Worm (Caenorhabditis elegans) whole organism, young adult: Measurements from ENCODE around the gene pas-6.

ENCODE experiments used
- B0019.2 ChIP-seq: fragments of 200-800 bp; sonication (Bioruptor generic); conservative IDR thresholded peaks from 2 replicates; pipeline ENCODE4 v1.3.6; 2022; ENCODE audit warnings: missing genetic modification reagents, missing genetic modification characterization, missing compliant biosample characterization
- B0035.1 ChIP-seq: sonication (generic microtip); optimal IDR thresholded peaks from 2 replicates; lab custom pipeline; 2016; ENCODE audit warnings: missing genetic modification characterization, mild to moderate bottlenecking, missing compliant biosample characterization, missing genotype, missing genetic modification reagents
- D2030.7 ChIP-seq: fragments of 200-800 bp; sonication (Bioruptor generic); IDR thresholded peaks from 2 replicates; pipeline ENCODE4 v1.3.6; 2022; ENCODE audit warnings: missing genetic modification reagents, missing genetic modification characterization, missing compliant biosample characterization
- F22D6.2 ChIP-seq: sonication (generic microtip); optimal IDR thresholded peaks from 2 replicates; lab custom pipeline; 2016; ENCODE audit warnings: mild to moderate bottlenecking, missing genetic modification characterization, missing compliant biosample characterization
- F55B11.4 ChIP-seq: sonication (generic microtip); optimal IDR thresholded peaks from 2 replicates; lab custom pipeline; 2016; ENCODE audit warnings: missing compliant biosample characterization, missing genetic modification characterization, borderline replicate concordance; ENCODE audit not compliant: insufficient read depth
- K11D2.4 ChIP-seq: fragments of 200-800 bp; sonication (Bioruptor generic); IDR thresholded peaks from 2 replicates; pipeline ENCODE4 v1.3.6; 2022; ENCODE audit warnings: missing genetic modification reagents, missing genetic modification characterization, missing compliant biosample characterization
- Y79H2A.3 ChIP-seq: fragments of 200-800 bp; sonication (Bioruptor generic); conservative IDR thresholded peaks from 2 replicates; pipeline ENCODE4 v1.3.6; 2022; ENCODE audit warnings: missing genetic modification reagents, missing genetic modification characterization, missing compliant biosample characterization
- ZK185.1 ChIP-seq: sonication (generic microtip); optimal IDR thresholded peaks from 2 replicates; lab custom pipeline; 2016; ENCODE audit warnings: mild to moderate bottlenecking, missing genetic modification characterization, missing compliant biosample characterization; ENCODE audit not compliant: poor library complexity, severe bottlenecking
- akir-1 ChIP-seq: fragments of 200-800 bp; sonication (Bioruptor generic); optimal IDR thresholded peaks from 2 replicates; lab custom pipeline; 2018; ENCODE audit warnings: mild to moderate bottlenecking, missing genetic modification characterization, moderate library complexity, missing compliant biosample characterization
- ama-1 ChIP-seq, 3 experiments: fragments of 150-350 bp in 1 of 3; sonication (generic microtip) in 2 of 3; optimal IDR thresholded peaks; 2 replicates each; lab custom pipeline; 2014 to 2018; ENCODE audit warnings: missing biosample characterization in 2 of 3, missing genetic modification characterization in 2 of 3, missing genetic modification reagents in 2 of 3
- aptf-2 ChIP-seq: fragments of 200-800 bp; sonication (Bioruptor generic); conservative IDR thresholded peaks from 2 replicates; pipeline ENCODE4 v1.3.6; 2022; ENCODE audit warnings: missing genetic modification reagents, missing genetic modification characterization, missing compliant biosample characterization
- bed-1 ChIP-seq: fragments of 200-800 bp; sonication (Bioruptor generic); IDR thresholded peaks from 2 replicates; pipeline ENCODE4 v1.3.6; 2022; ENCODE audit warnings: missing genetic modification reagents, missing genetic modification characterization, missing compliant biosample characterization
- bed-2 ChIP-seq: fragments of 200-800 bp; sonication (Bioruptor generic); IDR thresholded peaks from 2 replicates; pipeline ENCODE4 v1.3.6; 2022; ENCODE audit warnings: missing genetic modification reagents, missing genetic modification characterization, missing compliant biosample characterization
- cebp-1 ChIP-seq, 2 experiments: fragments of 200-800 bp in 1 of 2; sonication (Bioruptor generic) in 1 of 2; sonication (generic microtip) in 1 of 2; IDR thresholded peaks in 1 of 2; optimal IDR thresholded peaks in 1 of 2; 2 replicates each; pipeline versions ENCODE4 v1.3.6 to Lab custom; 2017 to 2022; ENCODE audit warnings: missing compliant biosample characterization in 2 of 2, missing genetic modification characterization in 2 of 2, mild to moderate bottlenecking in 1 of 2, missing genetic modification reagents in 1 of 2, moderate library complexity in 1 of 2
- ceh-58 ChIP-seq: fragments of 200-800 bp; sonication (Bioruptor generic); IDR thresholded peaks from 2 replicates; pipeline ENCODE4 v1.3.6; 2022; ENCODE audit warnings: missing genetic modification characterization, missing compliant biosample characterization
- ceh-91 ChIP-seq: fragments of 200-800 bp; sonication (Bioruptor generic); IDR thresholded peaks from 2 replicates; pipeline ENCODE4 v1.3.6; 2022; ENCODE audit warnings: missing genetic modification reagents, missing genetic modification characterization, missing compliant biosample characterization
- chd-7 ChIP-seq: sonication (generic microtip); optimal IDR thresholded peaks from 2 replicates; lab custom pipeline; 2016; ENCODE audit warnings: mild to moderate bottlenecking, missing genetic modification characterization, moderate library complexity, missing compliant biosample characterization
- efl-1 ChIP-seq: fragments of 150-350 bp; optimal IDR thresholded peaks from 2 replicates; lab custom pipeline; 2014; ENCODE audit warnings: missing biosample characterization, missing genetic modification reagents, missing genetic modification characterization
- egl-44 ChIP-seq: fragments of 200-800 bp; sonication (Bioruptor generic); IDR thresholded peaks from 2 replicates; pipeline ENCODE4 v1.3.6; 2022; ENCODE audit warnings: missing genetic modification reagents, missing genetic modification characterization, missing compliant biosample characterization
- ekl-4 ChIP-seq: fragments of 200-800 bp; sonication (Bioruptor generic); IDR thresholded peaks from 2 replicates; pipeline ENCODE4 v1.3.6; 2022; ENCODE audit warnings: missing genetic modification reagents, missing genetic modification characterization, missing compliant biosample characterization
- hmg-1.2 ChIP-seq: fragments of 200-800 bp; sonication (Bioruptor generic); IDR thresholded peaks from 2 replicates; pipeline ENCODE4 v1.3.6; 2022; ENCODE audit warnings: missing genetic modification reagents, missing genetic modification characterization, missing compliant biosample characterization
- hmg-20 ChIP-seq: fragments of 200-800 bp; sonication (Bioruptor generic); IDR thresholded peaks from 2 replicates; pipeline ENCODE4 v1.3.6; 2022; ENCODE audit warnings: missing genetic modification reagents, missing genetic modification characterization, missing compliant biosample characterization
- lag-1 ChIP-seq: fragments of 200-800 bp; sonication (Bioruptor generic); IDR thresholded peaks from 2 replicates; pipeline ENCODE4 v1.3.6; 2022; ENCODE audit warnings: missing genetic modification reagents, missing genetic modification characterization, missing compliant biosample characterization
- lin-40 ChIP-seq: sonication (generic microtip); optimal IDR thresholded peaks from 2 replicates; lab custom pipeline; 2016; ENCODE audit warnings: missing genetic modification characterization, mild to moderate bottlenecking, missing compliant biosample characterization, missing genotype, missing genetic modification reagents
- lin-54 ChIP-seq: fragments of 200-800 bp; sonication (Bioruptor generic); optimal IDR thresholded peaks from 2 replicates; lab custom pipeline; 2018; ENCODE audit warnings: mild to moderate bottlenecking, missing genetic modification characterization, missing compliant biosample characterization
- lir-1 ChIP-seq: fragments of 200-800 bp; sonication (Bioruptor generic); conservative IDR thresholded peaks from 2 replicates; pipeline ENCODE4 v1.3.6; 2022; ENCODE audit warnings: missing genetic modification reagents, missing genetic modification characterization, missing compliant biosample characterization
- lsl-1 ChIP-seq: fragments of 200-800 bp; sonication (Bioruptor generic); optimal IDR thresholded peaks from 2 replicates; lab custom pipeline; 2018; ENCODE audit warnings: mild to moderate bottlenecking, missing genetic modification characterization, moderate library complexity, missing compliant biosample characterization
- madf-10 ChIP-seq: sonication (generic microtip); optimal IDR thresholded peaks from 2 replicates; lab custom pipeline; 2016; ENCODE audit warnings: mild to moderate bottlenecking, missing genetic modification characterization, missing compliant biosample characterization
- madf-3 ChIP-seq: fragments of 200-800 bp; sonication (Bioruptor generic); IDR thresholded peaks from 2 replicates; pipeline ENCODE4 v1.3.6; 2022; ENCODE audit warnings: missing genetic modification reagents, missing genetic modification characterization, missing compliant biosample characterization
- madf-6 ChIP-seq: fragments of 200-800 bp; sonication (Bioruptor generic); IDR thresholded peaks from 2 replicates; pipeline ENCODE4 v1.3.6; 2022; ENCODE audit warnings: missing genetic modification reagents, missing genetic modification characterization, missing compliant biosample characterization
- mcd-1 ChIP-seq: fragments of 200-800 bp; sonication (Bioruptor generic); IDR thresholded peaks from 2 replicates; pipeline ENCODE4 v1.3.6; 2022; ENCODE audit warnings: missing genetic modification reagents, missing genetic modification characterization, missing compliant biosample characterization
- mel-28 ChIP-seq: sonication (generic microtip); optimal IDR thresholded peaks from 2 replicates; lab custom pipeline; 2016; ENCODE audit warnings: borderline replicate concordance, mild to moderate bottlenecking, missing genetic modification characterization, missing compliant biosample characterization
- mxl-1 ChIP-seq: sonication (generic microtip); optimal IDR thresholded peaks from 2 replicates; lab custom pipeline; 2016; ENCODE audit warnings: missing genetic modification characterization, missing compliant biosample characterization
- nfya-1 ChIP-seq: sonication (generic microtip); optimal IDR thresholded peaks from 2 replicates; lab custom pipeline; 2017; ENCODE audit warnings: antibody characterized with exemption, missing compliant biosample characterization, missing genetic modification characterization, borderline replicate concordance; ENCODE audit not compliant: insufficient read depth
- nhr-120 ChIP-seq: fragments of 200-800 bp; sonication (Bioruptor generic); IDR thresholded peaks from 2 replicates; pipeline ENCODE4 v1.3.6; 2022; ENCODE audit warnings: missing genetic modification characterization, missing compliant biosample characterization
- nhr-179 ChIP-seq: sonication (generic microtip); optimal IDR thresholded peaks from 2 replicates; lab custom pipeline; 2016; ENCODE audit warnings: mild to moderate bottlenecking, missing genetic modification characterization, missing compliant biosample characterization
- pbrm-1 ChIP-seq: fragments of 200-800 bp; sonication (Bioruptor generic); IDR thresholded peaks from 2 replicates; pipeline ENCODE4 v1.3.6; 2022; ENCODE audit warnings: missing genetic modification reagents, missing genetic modification characterization, missing compliant biosample characterization
- pha-4 ChIP-seq: fragments of 150-350 bp; sonication (generic microtip); optimal IDR thresholded peaks from 2 replicates; lab custom pipeline; 2014; ENCODE audit warnings: missing biosample characterization, missing genetic modification reagents, missing genetic modification characterization
- rcor-1 ChIP-seq: fragments of 200-800 bp; sonication (Bioruptor generic); IDR thresholded peaks from 2 replicates; pipeline ENCODE4 v1.3.6; 2022; ENCODE audit warnings: missing genetic modification reagents, missing genetic modification characterization, missing compliant biosample characterization
- sdz-38 ChIP-seq: sonication (generic microtip); optimal IDR thresholded peaks from 2 replicates; lab custom pipeline; 2016; ENCODE audit warnings: missing genotype, missing genetic modification characterization, missing compliant biosample characterization
- snpc-1.3 ChIP-seq: sonication (generic microtip); optimal IDR thresholded peaks from 2 replicates; lab custom pipeline; 2017; ENCODE audit warnings: missing genetic modification characterization, mild to moderate bottlenecking, missing compliant biosample characterization, antibody characterized with exemption, moderate library complexity, missing genotype, missing genetic modification reagents; ENCODE audit not compliant: insufficient read depth
- snpc-4 ChIP-seq, 5 experiments: fragments of 150-350 bp in 1 of 5; sonication (generic microtip) in 4 of 5; optimal IDR thresholded peaks; 2 replicates each; lab custom pipeline; 2014 to 2018; ENCODE audit warnings: missing genetic modification characterization in 5 of 5, missing biosample characterization in 3 of 5, antibody characterized with exemption in 2 of 5, mild to moderate bottlenecking in 2 of 5, missing compliant biosample characterization in 2 of 5, missing genotype in 2 of 5, moderate library complexity in 2 of 5, missing genetic modification reagents in 1 of 5
- unc-130 ChIP-seq: sonication (generic microtip); optimal IDR thresholded peaks from 2 replicates; lab custom pipeline; 2016; ENCODE audit warnings: missing genetic modification reagents, missing genetic modification characterization, missing compliant biosample characterization
- zim-3 ChIP-seq: sonication (generic microtip); optimal IDR thresholded peaks from 2 replicates; lab custom pipeline; 2017; ENCODE audit warnings: mild to moderate bottlenecking, missing genetic modification characterization, moderate library complexity, missing compliant biosample characterization
- ztf-18 ChIP-seq: sonication (generic microtip); optimal IDR thresholded peaks from 2 replicates; lab custom pipeline; 2016; ENCODE audit warnings: missing genotype, mild to moderate bottlenecking, missing genetic modification characterization, missing compliant biosample characterization
- ztf-25 ChIP-seq: fragments of 200-800 bp; sonication (Bioruptor generic); IDR thresholded peaks from 2 replicates; pipeline ENCODE4 v1.3.6; 2022; ENCODE audit warnings: missing genetic modification reagents, missing genetic modification characterization, missing compliant biosample characterization
- ztf-26 ChIP-seq: sonication (generic microtip); optimal IDR thresholded peaks from 2 replicates; lab custom pipeline; 2017; ENCODE audit warnings: missing genetic modification characterization, missing compliant biosample characterization

Gene pas-6

ce11 chrV:5592323-5592722 is 8.2 kb upstream of the pas-6 start, which contains the start of gene vps-37 (continued):
- TF ChIP-seq mxl-1 (tag; lab: Kevin White, UChicago): no peak
- no peak for TF ChIP-seq sdz-38 (tag; lab: Kevin White, UChicago)
- no peak for TF ChIP-seq ztf-18 (tag; lab: Kevin White, UChicago)
- TF ChIP-seq K11D2.4 (GFP tag; lab: Robert Waterston, UW): no peak
- TF ChIP-seq efl-1 (GFP tag; lab: Kevin White, UChicago): peak; percentile 46
- no peak for TF ChIP-seq B0019.2 (GFP tag; lab: Robert Waterston, UW)
- TF ChIP-seq ama-1 (optimal IDR thresholded peaks at IDR 0.05; lab: Kevin White, UChicago): no peak
- TF ChIP-seq ama-1 (GFP tag; optimal IDR thresholded peaks at IDR 0.05; lab: Kevin White, UChicago): no peak
- peak; percentile 78 for TF ChIP-seq lin-40 (tag; lab: Kevin White, UChicago)
- peak; percentile 48 for TF ChIP-seq lsl-1
- TF ChIP-seq madf-10 (tag; lab: Kevin White, UChicago): no peak
- no peak for TF ChIP-seq lag-1 (GFP tag; lab: Robert Waterston, UW)
- TF ChIP-seq snpc-1.3 (tag; lab: Kevin White, UChicago): no peak
- TF ChIP-seq hmg-20: 0 out of 2 replicates have a peak, but pooled peaks have one; percentile 21
- no peak for TF ChIP-seq ztf-25 (GFP tag; lab: Robert Waterston, UW)
- TF ChIP-seq pbrm-1: peak; percentile 62; the same call in 1 of the 2 replicates
- no peak for TF ChIP-seq nhr-179 (tag; lab: Kevin White, UChicago)
- TF ChIP-seq rcor-1 (GFP tag; lab: Robert Waterston, UW): peak; percentile 80; the same call in 1 of the 2 replicates
- peak; percentile 75 for TF ChIP-seq lin-54
- peak; percentile 77 for TF ChIP-seq ZK185.1 (tag; lab: Kevin White, UChicago)
- no peak for TF ChIP-seq nhr-120 (GFP tag; lab: Robert Waterston, UW)
- TF ChIP-seq akir-1 (GFP tag; lab: Kevin White, UChicago): no peak
- TF ChIP-seq ztf-26: no peak
- no peak for TF ChIP-seq F22D6.2 (tag; lab: Kevin White, UChicago)
- TF ChIP-seq lir-1 (GFP tag; lab: Robert Waterston, UW): no peak
- TF ChIP-seq mel-28: no peak
- TF ChIP-seq hmg-1.2: peak; percentile 99
- no peak for TF ChIP-seq pha-4
- TF ChIP-seq Y79H2A.3 (GFP tag; lab: Robert Waterston, UW): no peak
- TF ChIP-seq F55B11.4 (tag; lab: Kevin White, UChicago): no peak
- TF ChIP-seq B0035.1 (tag; lab: Kevin White, UChicago): no peak
- peak; percentile 36; the same call in 1 of the 2 replicates for TF ChIP-seq cebp-1 (GFP tag; IDR thresholded peaks at IDR 0.05; lab: Robert Waterston, UW)
- peak; percentile 83 for TF ChIP-seq cebp-1 (tag; optimal IDR thresholded peaks at IDR 0.05; lab: Kevin White, UChicago)
- TF ChIP-seq snpc-4 (GFP tag; optimal IDR thresholded peaks at IDR 0.05; lab: Kevin White, UChicago): no peak
- peak in 3 of 4 experiments; percentile 33 to 55 (median 39) for TF ChIP-seq snpc-4 (tag; optimal IDR thresholded peaks at IDR 0.05; lab: Kevin White, UChicago)
- no peak for TF ChIP-seq zim-3 (tag; lab: Kevin White, UChicago)
- peak; percentile 83 for TF ChIP-seq madf-6
- no peak for TF ChIP-seq ceh-58 (GFP tag; lab: Robert Waterston, UW)
- no peak for TF ChIP-seq bed-1 (GFP tag; lab: Robert Waterston, UW)
- TF ChIP-seq egl-44 (GFP tag; lab: Robert Waterston, UW): no peak
- TF ChIP-seq ceh-91 (GFP tag; lab: Robert Waterston, UW): peak; percentile 44; the same call in 1 of the 2 replicates
- TF ChIP-seq madf-3: no peak
- no peak; the same call in 1 of the 2 replicates for TF ChIP-seq ekl-4 (GFP tag; lab: Robert Waterston, UW)
- TF ChIP-seq nfya-1: no peak
- TF ChIP-seq chd-7 (tag; lab: Kevin White, UChicago): no peak
- no peak for TF ChIP-seq bed-2 (GFP tag; lab: Robert Waterston, UW)
- TF ChIP-seq D2030.7 (GFP tag; lab: Robert Waterston, UW): peak; percentile 61
- TF ChIP-seq aptf-2 (GFP tag; lab: Robert Waterston, UW): no peak
- TF ChIP-seq mcd-1 (GFP tag; lab: Robert Waterston, UW): peak; percentile 73
- TF ChIP-seq unc-130 (GFP tag; lab: Kevin White, UChicago): no peak
